Fruit fly (Drosophila melanogaster) whole organism, embryonic: Measurements from ENCODE around the gene ssp5.

Source experiments
- Atf6 ChIP-seq: fragments of 200-800 bp; sonication (Bioruptor generic); IDR thresholded peaks from 2 replicates; pipeline ENCODE4 v1.3.6; 2022; ENCODE audit warnings: missing biosample characterization, missing genetic modification characterization
- CTCF ChIP-seq: fragments of 200-800 bp; sonication (Bioruptor generic); optimal IDR thresholded peaks from 2 replicates; lab custom pipeline; 2017; ENCODE audit warnings: missing biosample characterization, mild to moderate bottlenecking, missing genetic modification characterization, moderate library complexity
- NfI ChIP-seq: fragments of 200-800 bp; sonication (Bioruptor generic); optimal IDR thresholded peaks from 3 replicates; lab custom pipeline; 2018; ENCODE audit warnings: missing biosample characterization, mild to moderate bottlenecking, missing genetic modification characterization, moderate library complexity
- Stat92E ChIP-seq, 3 experiments: fragments of >200 bp in 2 of 3; fragments of 200-800 bp in 1 of 3; sonication (Bioruptor generic) in 1 of 3; optimal IDR thresholded peaks; 2 replicates each; lab custom pipeline; 2017 to 2019; ENCODE audit warnings: missing biosample characterization in 3 of 3, missing genetic modification characterization in 3 of 3, mild to moderate bottlenecking in 1 of 3, moderate library complexity in 1 of 3

- no peak for TF ChIP-seq CTCF
- peak; percentile 30; the same call in 1 of the 2 replicates for TF ChIP-seq Atf6 (GFP tag; lab: Robert Waterston, UW)
- TF ChIP-seq NfI (GFP tag; lab: Kevin White, UChicago) = peak; percentile 62
- no peak for TF ChIP-seq Stat92E (GFP tag; optimal IDR thresholded peaks at IDR 0.05; lab: Kevin White, UChicago)
Measured at dm6 chr3R:12010202-12010824, 22.6 kb upstream of the ssp5 start, which contains the start of the genes KLHL18 and GCC185.
